Fruit fly (Drosophila melanogaster): ENCODE data around the gene comt.
A peak's percentile ranks its signal among the peaks of the same experiment; 100 is the strongest.

Gene comt

dm6 chrX:13256967-13257366, 1.9 kb upstream of the comt start:
- TF ChIP-seq Lpt (GFP tag; optimal IDR thresholded peaks at IDR 0.05): no peak
- TF ChIP-seq Sox14 (GFP tag; optimal IDR thresholded peaks at IDR 0.05): peak; percentile 84
- TF ChIP-seq CG15336 (GFP tag; IDR thresholded peaks at IDR 0.05): peak; percentile 31; the same call in 1 of the 2 replicates
- peak; percentile 78 for TF ChIP-seq Eip78C (GFP tag)
- 0 out of 3 replicates have a peak, but pooled peaks have one; percentile 7 for TF ChIP-seq eg (GFP tag; IDR thresholded peaks at IDR 0.05)
- no peak for TF ChIP-seq svp (GFP tag)
- TF ChIP-seq CG7368 (GFP tag; optimal IDR thresholded peaks at IDR 0.05): no peak
- TF ChIP-seq fd85E (GFP tag; optimal IDR thresholded peaks at IDR 0.05): no peak
- TF ChIP-seq salr (GFP tag; optimal IDR thresholded peaks at IDR 0.05): no peak
- peak; percentile 36 for TF ChIP-seq dsx (GFP tag; optimal IDR thresholded peaks at IDR 0.05; ENCODE audit: poor library complexity, severe bottlenecking)
- TF ChIP-seq Hr4 (GFP tag; optimal IDR thresholded peaks at IDR 0.05): no peak
- TF ChIP-seq CG6163 (GFP tag; IDR thresholded peaks at IDR 0.05): peak; percentile 12; the same call in 1 of the 3 replicates
- TF ChIP-seq Eip75B (GFP tag; optimal IDR thresholded peaks at IDR 0.05): peak; percentile 1
- TF ChIP-seq CG10631 (GFP tag; optimal IDR thresholded peaks at IDR 0.05): no peak
- TF ChIP-seq CG11762 (GFP tag; optimal IDR thresholded peaks at IDR 0.05; ENCODE audit: insufficient read depth): no peak
- no peak for TF ChIP-seq pdm3 (GFP tag; optimal IDR thresholded peaks at IDR 0.05)
- no peak for TF ChIP-seq CG6276 (GFP tag; optimal IDR thresholded peaks at IDR 0.05)
- TF ChIP-seq Hr39 (GFP tag; optimal IDR thresholded peaks at IDR 0.05): no peak
- peak; percentile 11 for TF ChIP-seq CG3032 (tag; optimal IDR thresholded peaks at IDR 0.05)
- TF ChIP-seq vri (GFP tag; optimal IDR thresholded peaks at IDR 0.05): peak; percentile 84
- peak; percentile 31 to 43 for TF ChIP-seq ss (GFP tag; optimal IDR thresholded peaks at IDR 0.05)
- no peak for TF ChIP-seq net (GFP tag; optimal IDR thresholded peaks at IDR 0.05)
- peak; percentile 60 for TF ChIP-seq fkh (GFP tag; optimal IDR thresholded peaks at IDR 0.05)
- no peak for TF ChIP-seq CG3919 (GFP tag; optimal IDR thresholded peaks at IDR 0.05)
- TF ChIP-seq spab (GFP tag; optimal IDR thresholded peaks at IDR 0.05): no peak
- TF ChIP-seq esn (GFP tag; optimal IDR thresholded peaks at IDR 0.05): no peak
- TF ChIP-seq topi (GFP tag; optimal IDR thresholded peaks at IDR 0.05): no peak
- TF ChIP-seq cyc (GFP tag; optimal IDR thresholded peaks at IDR 0.05): no peak
- no peak for TF ChIP-seq CG6792 (GFP tag; optimal IDR thresholded peaks at IDR 0.05)
- no peak for TF ChIP-seq CG9139 (GFP tag; optimal IDR thresholded peaks at IDR 0.05)
- no peak for TF ChIP-seq CG1621 (tag; optimal IDR thresholded peaks at IDR 0.05)
- TF ChIP-seq CG8632 (GFP tag; optimal IDR thresholded peaks at IDR 0.05): no peak
- TF ChIP-seq dac (GFP tag; optimal IDR thresholded peaks at IDR 0.05): no peak
- TF ChIP-seq Ets96B (tag; optimal IDR thresholded peaks at IDR 0.05): no peak
- no peak for TF ChIP-seq Sox15 (GFP tag; optimal IDR thresholded peaks at IDR 0.05)
- no peak for TF ChIP-seq fd59A (GFP tag; optimal IDR thresholded peaks at IDR 0.05)

DNA sequence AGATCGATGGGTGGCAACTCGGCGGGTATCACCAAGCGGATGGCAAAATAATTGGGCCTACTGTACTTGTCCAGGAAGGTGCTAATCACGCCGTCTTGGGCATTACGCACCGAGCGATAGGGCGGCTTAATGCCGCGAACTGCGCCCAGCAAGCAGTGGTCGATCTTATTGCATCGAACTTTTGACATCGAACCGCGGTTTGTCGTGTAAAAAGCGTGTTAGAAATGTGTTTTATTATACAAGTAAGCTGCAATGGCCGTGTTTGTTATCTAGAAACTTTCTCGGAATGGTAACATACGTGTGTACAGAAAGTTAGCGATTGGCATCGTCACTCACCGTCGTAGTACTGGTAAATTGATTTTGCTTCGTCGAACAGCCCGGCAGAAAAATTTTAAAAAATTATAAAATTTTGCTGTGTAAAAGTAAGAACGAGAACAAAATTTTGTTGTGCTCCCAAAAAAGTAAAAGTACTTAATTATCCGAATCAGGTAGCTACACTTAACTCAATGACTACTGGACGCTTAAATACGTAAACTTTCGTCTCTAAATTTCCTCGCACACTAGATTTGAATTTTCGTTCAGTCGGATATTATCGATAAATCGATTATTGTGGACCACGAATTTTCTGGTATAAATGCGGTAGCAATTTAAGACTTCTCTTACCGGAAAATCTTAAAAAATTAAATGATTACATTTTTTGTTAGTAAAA, 619 bp upstream of the comt start, which contains the start of the genes mew and CG15742:
Gene mew, minus strand, starts transcription at position 443 of the 709 bp plus-strand sequence.
Gene CG15742, minus strand, starts transcription at position 448 of the 709 bp plus-strand sequence.
- no peak for TF ChIP-seq CG10669 (GFP tag; optimal IDR thresholded peaks at IDR 0.05)
- no peak for TF ChIP-seq Sox14 (GFP tag; optimal IDR thresholded peaks at IDR 0.05)
- TF ChIP-seq CG6163 (GFP tag; IDR thresholded peaks at IDR 0.05): no peak
- TF ChIP-seq CG8319 (GFP tag; optimal IDR thresholded peaks at IDR 0.05): no peak
- TF ChIP-seq salr (GFP tag; optimal IDR thresholded peaks at IDR 0.05): no peak
- no peak for TF ChIP-seq fd59A (GFP tag; optimal IDR thresholded peaks at IDR 0.05)
- TF ChIP-seq acj6 (GFP tag; optimal IDR thresholded peaks at IDR 0.05): no peak
- no peak for TF ChIP-seq CG3919 (GFP tag; optimal IDR thresholded peaks at IDR 0.05)
- no peak for TF ChIP-seq Blimp-1 (GFP tag; optimal IDR thresholded peaks at IDR 0.05)
- TF ChIP-seq Sox102F (GFP tag; optimal IDR thresholded peaks at IDR 0.05): no peak
- no peak for TF ChIP-seq dsx (GFP tag; optimal IDR thresholded peaks at IDR 0.05; ENCODE audit: poor library complexity, severe bottlenecking)
- TF ChIP-seq Hr38 (GFP tag; optimal IDR thresholded peaks at IDR 0.05): no peak
- no peak for TF ChIP-seq Eip75B (GFP tag; optimal IDR thresholded peaks at IDR 0.05)
